Worm (Caenorhabditis elegans) whole organism, L4/young adult: Measurements from ENCODE around the gene C08F11.13.

Experiments
- W03F9.2 ChIP-seq: fragments of 150-350 bp; optimal IDR thresholded peaks from 2 replicates; lab custom pipeline; 2014; ENCODE audit warnings: missing biosample characterization, missing genetic modification characterization
- dao-5 ChIP-seq: sonication (generic microtip); optimal IDR thresholded peaks from 2 replicates; lab custom pipeline; 2016; ENCODE audit warnings: missing genotype, missing genetic modification characterization, moderate library complexity, missing compliant biosample characterization
- him-1 ChIP-seq: sonication (generic microtip); optimal IDR thresholded peaks from 2 replicates; lab custom pipeline; 2016; ENCODE audit warnings: missing genotype, missing genetic modification reagents, missing genetic modification characterization, missing compliant biosample characterization

C08F11.13 gene

DNA sequence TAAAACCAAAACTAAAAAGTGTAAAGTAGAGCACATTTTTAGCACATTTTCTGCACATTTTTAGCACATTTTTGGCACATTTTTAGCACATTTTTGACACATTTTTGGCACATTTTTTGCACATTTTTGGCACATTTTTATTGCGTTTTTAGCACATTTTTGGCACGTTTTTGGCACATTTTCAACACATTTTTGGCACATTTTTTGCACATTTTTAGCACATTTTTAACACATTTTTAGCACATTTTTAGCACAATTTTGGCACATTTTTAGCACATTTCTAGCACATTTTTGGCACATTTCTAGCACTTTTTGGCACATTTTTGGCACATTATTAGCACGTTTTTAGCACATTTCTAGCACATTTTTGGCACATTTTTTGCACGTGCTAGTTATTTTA, 34.0 kb downstream of the C08F11.13 start:
- TF ChIP-seq W03F9.2 (tag; lab: Kevin White, UChicago): no peak
- no peak for TF ChIP-seq dao-5 (tag; lab: Kevin White, UChicago)
- no peak for TF ChIP-seq him-1 (tag; lab: Kevin White, UChicago)

DNA sequence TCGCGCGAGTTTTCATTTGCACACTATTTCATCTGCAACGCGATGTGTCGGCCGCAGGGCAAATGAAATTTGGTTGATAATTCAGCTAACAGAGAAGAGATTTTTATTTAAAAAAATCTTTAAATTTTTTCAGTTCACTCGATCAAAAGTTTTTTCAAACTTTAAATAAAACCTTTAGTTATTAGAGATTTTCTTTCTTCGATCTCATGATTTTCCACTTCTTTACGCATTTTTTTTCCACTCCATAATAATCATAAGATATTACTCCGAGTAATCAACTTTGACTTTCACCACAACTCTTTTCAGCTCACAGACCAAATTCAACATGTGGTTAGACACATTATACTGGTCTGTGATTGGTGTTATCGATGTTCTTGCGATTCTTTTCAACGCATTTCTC, 35.0 kb downstream of the C08F11.13 start, which contains the start of gene srd-10:
Gene srd-10, plus strand, starts transcription at position 301 of the 400 bp plus-strand sequence.
- no peak for TF ChIP-seq W03F9.2 (tag; lab: Kevin White, UChicago)
- no peak for TF ChIP-seq dao-5 (tag; lab: Kevin White, UChicago)
- no peak for TF ChIP-seq him-1 (tag; lab: Kevin White, UChicago)

DNA sequence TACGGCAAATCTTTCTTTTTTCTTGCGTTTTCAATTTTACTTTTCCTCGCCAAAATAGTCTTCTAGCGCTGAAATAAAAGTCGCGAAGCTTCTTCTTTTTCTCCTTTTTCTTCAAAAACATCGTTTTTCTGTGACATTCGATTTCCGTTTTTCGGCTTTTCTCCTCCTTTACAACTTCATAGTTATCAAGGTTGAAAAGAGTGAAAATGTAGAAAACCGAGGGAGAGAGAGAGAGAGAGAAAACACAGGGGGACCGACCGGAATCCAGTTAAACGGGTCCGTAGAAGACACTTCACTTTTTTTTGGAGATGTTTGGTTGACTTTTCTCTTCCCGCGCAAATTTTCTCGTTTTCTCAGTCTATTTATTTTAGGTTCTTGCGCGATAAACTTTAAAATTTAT, 45.4 kb downstream of the C08F11.13 start:
- no peak for TF ChIP-seq dao-5 (tag; lab: Kevin White, UChicago)
- no peak for TF ChIP-seq him-1 (tag; lab: Kevin White, UChicago)
- TF ChIP-seq W03F9.2 (tag; lab: Kevin White, UChicago): no peak

DNA sequence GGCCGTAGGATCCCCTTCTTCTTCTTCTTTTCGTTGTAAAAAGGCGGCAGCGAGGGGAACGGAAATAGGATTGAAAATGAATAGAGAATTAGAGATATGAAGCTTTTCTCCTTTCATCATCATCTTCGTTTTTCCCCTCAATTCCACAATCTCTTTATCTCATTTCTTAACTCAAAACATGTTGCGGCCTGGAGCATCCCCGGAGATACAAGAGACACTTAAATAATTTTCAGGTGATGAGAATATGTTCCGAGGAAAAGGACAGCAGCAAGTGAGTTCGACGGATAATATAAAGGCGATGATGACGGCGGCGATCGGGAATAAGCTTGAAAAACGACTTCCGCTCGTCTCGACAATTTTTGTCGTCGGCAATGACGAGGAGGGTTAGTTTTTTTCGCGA, 48.1 kb downstream of the C08F11.13 start, which contains the start of the genes Y45F10B.13 and qui-1:
Gene Y45F10B.13, minus strand, starts transcription at position 101 of the 400 bp plus-strand sequence.
Gene qui-1, plus strand, starts transcription at position 233 of the 400 bp plus-strand sequence.
- TF ChIP-seq him-1 (tag; lab: Kevin White, UChicago): no peak
- TF ChIP-seq dao-5 (tag; lab: Kevin White, UChicago): no peak
- TF ChIP-seq W03F9.2 (tag; lab: Kevin White, UChicago): no peak

ce11 chrIV:13559020-13559419, 50.7 kb downstream of the C08F11.13 start:
- no peak for TF ChIP-seq dao-5 (tag; lab: Kevin White, UChicago)
- no peak for TF ChIP-seq him-1 (tag; lab: Kevin White, UChicago)
- TF ChIP-seq W03F9.2 (tag; lab: Kevin White, UChicago): no peak
